Worm (Caenorhabditis elegans) whole organism, midembryonic: ENCODE measurements around the gene gpcp-1.

Experiments used
- T22C8.4 ChIP-seq: fragments of 200-800 bp; sonication (Bioruptor generic); IDR thresholded peaks from 2 replicates; pipeline ENCODE4 v1.3.6; 2022; ENCODE audit warnings: missing genetic modification characterization, missing compliant biosample characterization
- cog-1 ChIP-seq: sonication (generic microtip); optimal IDR thresholded peaks from 2 replicates; lab custom pipeline; 2016; ENCODE audit warnings: missing genetic modification characterization, missing compliant biosample characterization
- flt-1 ChIP-seq: fragments of 200-800 bp; sonication (Bioruptor generic); IDR thresholded peaks from 2 replicates; pipeline ENCODE4 v1.3.6; 2022; ENCODE audit warnings: missing genetic modification characterization, missing compliant biosample characterization
- klf-2 ChIP-seq: fragments of 200-800 bp; sonication (Bioruptor generic); conservative IDR thresholded peaks from 2 replicates; pipeline ENCODE4 v1.3.6; 2022; ENCODE audit warnings: missing genetic modification reagents, missing genetic modification characterization, missing compliant biosample characterization
- med-1 ChIP-seq: sonication (generic microtip); optimal IDR thresholded peaks from 2 replicates; lab custom pipeline; 2017; ENCODE audit warnings: missing genetic modification characterization, mild to moderate bottlenecking, missing compliant biosample characterization, antibody characterized with exemption, missing genetic modification reagents; ENCODE audit not compliant: insufficient read depth
- ref-1 ChIP-seq: fragments of 200-800 bp; sonication (Bioruptor generic); conservative IDR thresholded peaks from 2 replicates; pipeline ENCODE4 v1.3.6; 2022; ENCODE audit warnings: missing genetic modification reagents, missing genetic modification characterization, missing compliant biosample characterization
- tab-1 ChIP-seq: fragments of 200-800 bp; sonication (Bioruptor generic); IDR thresholded peaks from 2 replicates; pipeline ENCODE4 v1.3.6; 2022; ENCODE audit warnings: missing genetic modification characterization, missing compliant biosample characterization
- ztf-23 ChIP-seq: fragments of 200-800 bp; sonication (Bioruptor generic); IDR thresholded peaks from 2 replicates; pipeline ENCODE4 v1.3.6; 2022; ENCODE audit warnings: missing genetic modification reagents, missing genetic modification characterization, missing compliant biosample characterization
- ztf-29 ChIP-seq: fragments of 200-800 bp; sonication (Bioruptor generic); IDR thresholded peaks from 2 replicates; pipeline ENCODE4 v1.3.6; 2022; ENCODE audit warnings: missing genetic modification reagents, missing genetic modification characterization, missing compliant biosample characterization

gpcp-1 gene

ce11 chrX:3116033-3116876, 5.8 kb upstream of the gpcp-1 start, which contains the start of gene mai-1:
Gene mai-1, minus strand, starts transcription at chrX:3116589.
- no peak for TF ChIP-seq ztf-29
- no peak for TF ChIP-seq med-1 (GFP tag; lab: Kevin White, UChicago)
- no peak for TF ChIP-seq ref-1 (GFP tag; lab: Robert Waterston, UW)
- TF ChIP-seq ztf-23 (GFP tag; lab: Robert Waterston, UW), result no peak
- no peak for TF ChIP-seq klf-2 (GFP tag; lab: Robert Waterston, UW)
- no peak for TF ChIP-seq T22C8.4 (GFP tag; lab: Robert Waterston, UW)
- no peak for TF ChIP-seq tab-1 (GFP tag; lab: Robert Waterston, UW)
- no peak for TF ChIP-seq cog-1 (tag; lab: Kevin White, UChicago)
- TF ChIP-seq flt-1, result no peak

- TF ChIP-seq klf-2 (GFP tag; lab: Robert Waterston, UW) (no peak), T22C8.4 (GFP tag; lab: Robert Waterston, UW) (no peak), cog-1 (tag; lab: Kevin White, UChicago) (no peak), ztf-23 (GFP tag; lab: Robert Waterston, UW) (no peak), ztf-29 (no peak), ref-1 (GFP tag; lab: Robert Waterston, UW) (no peak), tab-1 (GFP tag; lab: Robert Waterston, UW) (no peak), med-1 (GFP tag; lab: Kevin White, UChicago) (no peak), flt-1 (no peak)
Measured at ce11 chrX:3115134-3116032, 5.0 kb upstream of the gpcp-1 start.

ce11 chrX:3114306-3115133, 4.1 kb upstream of the gpcp-1 start, which contains the start of gene gpd-2:
Gene gpd-2, minus strand, starts transcription at chrX:3114689.
- TF ChIP-seq klf-2 (GFP tag; lab: Robert Waterston, UW), result no peak
- no peak for TF ChIP-seq tab-1 (GFP tag; lab: Robert Waterston, UW)
- TF ChIP-seq med-1 (GFP tag; lab: Kevin White, UChicago), result no peak
- no peak for TF ChIP-seq T22C8.4 (GFP tag; lab: Robert Waterston, UW)
- TF ChIP-seq cog-1 (tag; lab: Kevin White, UChicago), result no peak
- no peak for TF ChIP-seq flt-1
- no peak for TF ChIP-seq ztf-29
- no peak for TF ChIP-seq ztf-23 (GFP tag; lab: Robert Waterston, UW)
- no peak for TF ChIP-seq ref-1 (GFP tag; lab: Robert Waterston, UW)

ce11 chrX:3112946-3113427, 2.6 kb upstream of the gpcp-1 start, which contains the start of gene gpd-3:
Gene gpd-3, minus strand, starts transcription at chrX:3113341.
- TF ChIP-seq T22C8.4 (GFP tag; lab: Robert Waterston, UW) (no peak), cog-1 (tag; lab: Kevin White, UChicago) (no peak), ztf-23 (GFP tag; lab: Robert Waterston, UW) (no peak), med-1 (GFP tag; lab: Kevin White, UChicago) (no peak), ztf-29 (no peak), flt-1 (no peak), ref-1 (GFP tag; lab: Robert Waterston, UW) (no peak), klf-2 (GFP tag; lab: Robert Waterston, UW) (no peak), tab-1 (GFP tag; lab: Robert Waterston, UW) (no peak)

ce11 chrX:3111687-3112086, 1.3 kb upstream of the gpcp-1 start:
- TF ChIP-seq tab-1 (GFP tag; lab: Robert Waterston, UW), result no peak
- TF ChIP-seq klf-2 (GFP tag; lab: Robert Waterston, UW), result no peak
- TF ChIP-seq med-1 (GFP tag; lab: Kevin White, UChicago), result no peak
- TF ChIP-seq flt-1, result no peak
- no peak for TF ChIP-seq cog-1 (tag; lab: Kevin White, UChicago)
- no peak for TF ChIP-seq ztf-29
- no peak for TF ChIP-seq T22C8.4 (GFP tag; lab: Robert Waterston, UW)
- TF ChIP-seq ref-1 (GFP tag; lab: Robert Waterston, UW), result no peak
- no peak for TF ChIP-seq ztf-23 (GFP tag; lab: Robert Waterston, UW)

- TF ChIP-seq T22C8.4 (GFP tag; lab: Robert Waterston, UW) (no peak), klf-2 (GFP tag; lab: Robert Waterston, UW) (no peak), med-1 (GFP tag; lab: Kevin White, UChicago) (no peak), flt-1 (no peak), cog-1 (tag; lab: Kevin White, UChicago) (no peak), ztf-23 (GFP tag; lab: Robert Waterston, UW) (no peak), tab-1 (GFP tag; lab: Robert Waterston, UW) (no peak), ref-1 (GFP tag; lab: Robert Waterston, UW) (no peak), ztf-29 (no peak)
Measured at ce11 chrX:3111066-3111465, 638 bp upstream of the gpcp-1 start.

- TF ChIP-seq ztf-23 (GFP tag; lab: Robert Waterston, UW) (no peak), T22C8.4 (GFP tag; lab: Robert Waterston, UW) (no peak), cog-1 (tag; lab: Kevin White, UChicago) (no peak), ref-1 (GFP tag; lab: Robert Waterston, UW) (no peak), ztf-29 (no peak), tab-1 (GFP tag; lab: Robert Waterston, UW) (no peak), med-1 (GFP tag; lab: Kevin White, UChicago) (no peak), klf-2 (GFP tag; lab: Robert Waterston, UW) (no peak)
Measured at ce11 chrX:3108603-3109002, 1.8 kb downstream of the gpcp-1 start.
